Fruit fly (Drosophila melanogaster) whole organism: Measurements from ENCODE around the gene Mayo.

Experiments
- CG8478 ChIP-seq: fragments of >200 bp; optimal IDR thresholded peaks from 2 replicates; lab custom pipeline; 2018; ENCODE audit warnings: inconsistent platforms
- Dll ChIP-seq: fragments of >200 bp; optimal IDR thresholded peaks from 2 replicates; lab custom pipeline; 2017
- EcR ChIP-seq, 2 experiments: fragments of >200 bp; optimal IDR thresholded peaks; 2 replicates each; lab custom pipeline; 2017; ENCODE audit warnings: missing biosample characterization in 2 of 2, missing genetic modification characterization in 2 of 2, missing genetic modification reagents in 2 of 2
- pan ChIP-seq: fragments of >200 bp; optimal IDR thresholded peaks from 2 replicates; lab custom pipeline; 2017
- psq ChIP-seq: fragments of >200 bp; optimal IDR thresholded peaks from 2 replicates; lab custom pipeline; 2017
- usp ChIP-seq: fragments of >200 bp; optimal IDR thresholded peaks from 2 replicates; lab custom pipeline; 2017; ENCODE audit warnings: missing biosample characterization, missing genetic modification characterization, mixed read lengths

DNA sequence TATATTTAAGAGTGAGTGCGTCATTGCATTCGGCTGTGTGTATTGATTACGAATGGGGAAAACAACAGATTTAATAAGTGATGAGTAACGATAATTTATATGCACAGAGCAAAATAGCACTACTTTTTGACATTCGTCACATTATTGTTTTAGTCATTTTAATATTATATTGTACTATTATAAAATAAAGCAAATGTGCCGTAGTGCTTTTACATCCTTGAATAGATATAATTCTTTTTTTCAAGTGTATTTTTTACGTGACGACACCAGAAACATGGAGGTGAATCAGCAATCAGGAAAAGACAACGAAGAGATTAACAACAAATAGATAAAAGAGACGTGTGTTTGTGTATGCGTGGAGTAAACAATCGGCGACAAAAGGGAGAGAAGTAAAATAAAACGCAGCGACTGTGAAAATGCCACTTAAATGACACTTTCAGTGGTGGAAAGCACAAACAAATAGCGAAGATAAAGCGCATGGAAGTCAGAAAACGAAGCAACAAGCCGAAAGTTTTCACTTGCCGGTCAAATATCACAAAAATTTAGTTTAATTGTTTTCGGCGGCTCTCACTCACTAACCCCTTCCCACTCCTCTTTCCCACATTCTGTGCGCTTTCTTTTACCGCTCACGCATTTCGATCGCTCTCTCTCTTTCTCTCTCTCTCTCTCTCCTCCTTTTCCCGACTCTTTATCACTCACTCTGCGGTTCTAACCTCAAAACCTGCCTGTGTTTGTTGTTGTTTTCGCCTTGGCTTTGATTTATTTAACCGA lies 49.8 kb downstream of the Mayo start:
- TF ChIP-seq EcR (GFP tag; optimal IDR thresholded peaks at IDR 0.05; lab: Kevin White, UChicago) = no peak
- no peak for TF ChIP-seq CG8478 (lab: Kevin White, UChicago)
- TF ChIP-seq psq (lab: Kevin White, UChicago) = no peak
- peak; percentile 25 for TF ChIP-seq Dll (lab: Kevin White, UChicago)
- no peak for TF ChIP-seq usp
- TF ChIP-seq pan = no peak
